Worm (Caenorhabditis elegans): Measurements from ENCODE around the gene cyp-14A2.

The cyp-14A2 gene

ce11 chrX:13306869-13307446 lies 37.5 kb upstream of the cyp-14A2 start (continued):
- no peak for TF ChIP-seq zag-1 (tag; optimal IDR thresholded peaks at IDR 0.05)

ce11 chrX:13305779-13306178 lies 36.3 kb upstream of the cyp-14A2 start, which contains the start of gene srd-43:
srd-43 (minus strand) TSS chrX:13305844.
- TF ChIP-seq ceh-16 (tag; optimal IDR thresholded peaks at IDR 0.05) (no peak), R02D3.7 (tag; optimal IDR thresholded peaks at IDR 0.05) (no peak), pha-4 (tag; optimal IDR thresholded peaks at IDR 0.05) (no peak), unc-62 (GFP tag; optimal IDR thresholded peaks at IDR 0.05) (no peak), ceh-28 (tag; optimal IDR thresholded peaks at IDR 0.05) (no peak), sea-2 (GFP tag; optimal IDR thresholded peaks at IDR 0.05) (no peak), elt-3 (tag; optimal IDR thresholded peaks at IDR 0.05) (no peak), unc-39 (tag; optimal IDR thresholded peaks at IDR 0.05) (no peak), lin-39 (tag; optimal IDR thresholded peaks at IDR 0.05) (no peak)

- TF ChIP-seq pqm-1 (tag; optimal IDR thresholded peaks at IDR 0.05) (no peak), ceh-9 (tag; optimal IDR thresholded peaks at IDR 0.05) (no peak), ztf-11 (tag; optimal IDR thresholded peaks at IDR 0.05) (no peak), egl-27 (tag; optimal IDR thresholded peaks at IDR 0.05) (no peak), unc-62 (GFP tag; optimal IDR thresholded peaks at IDR 0.05) (no peak), hmg-11 (tag; optimal IDR thresholded peaks at IDR 0.05) (no peak), nfya-1 (tag; optimal IDR thresholded peaks at IDR 0.05; ENCODE audit: insufficient read depth) (no peak), aly-2 (tag; optimal IDR thresholded peaks at IDR 0.05) (no peak), mml-1 (tag; optimal IDR thresholded peaks at IDR 0.05) (no peak), daf-12 (tag; optimal IDR thresholded peaks at IDR 0.05) (no peak), fkh-2 (tag; optimal IDR thresholded peaks at IDR 0.05) (no peak), zag-1 (tag; optimal IDR thresholded peaks at IDR 0.05) (no peak), lin-15B (tag; optimal IDR thresholded peaks at IDR 0.05) (no peak), nhr-11 (tag; optimal IDR thresholded peaks at IDR 0.05) (no peak), elt-2 (tag; optimal IDR thresholded peaks at IDR 0.05) (no peak), nhr-67 (tag; optimal IDR thresholded peaks at IDR 0.05) (no peak), jun-1 (tag; optimal IDR thresholded peaks at IDR 0.05) (no peak), ZK546.5 (tag; optimal IDR thresholded peaks at IDR 0.05) (no peak), elt-1 (tag; optimal IDR thresholded peaks at IDR 0.05) (no peak)
These were observed 33.9 kb upstream of the cyp-14A2 start, which contains the start of gene srd-42 for ce11 chrX:13303357-13303756. srd-42 (minus strand) TSS chrX:13303457.

ce11 chrX:13300503-13300902 lies 31.0 kb upstream of the cyp-14A2 start, which contains the start of gene srd-39:
srd-39 (minus strand) TSS chrX:13300603.
- no peak for TF ChIP-seq mml-1 (tag; optimal IDR thresholded peaks at IDR 0.05)
- TF ChIP-seq unc-39 (tag; optimal IDR thresholded peaks at IDR 0.05), result no peak
- no peak for TF ChIP-seq daf-12 (tag; optimal IDR thresholded peaks at IDR 0.05)
- no peak for TF ChIP-seq nhr-67 (tag; optimal IDR thresholded peaks at IDR 0.05)
- TF ChIP-seq ZK546.5 (tag; optimal IDR thresholded peaks at IDR 0.05), result no peak
- TF ChIP-seq nhr-237 (tag; optimal IDR thresholded peaks at IDR 0.05), result no peak
- no peak for TF ChIP-seq lin-15B (tag; optimal IDR thresholded peaks at IDR 0.05)
- no peak for TF ChIP-seq ztf-4 (tag; optimal IDR thresholded peaks at IDR 0.05)
- TF ChIP-seq ztf-11 (tag; optimal IDR thresholded peaks at IDR 0.05), result no peak
- TF ChIP-seq lsy-12 (tag; optimal IDR thresholded peaks at IDR 0.05), result no peak
- no peak for TF ChIP-seq pqm-1 (tag; optimal IDR thresholded peaks at IDR 0.05)
- no peak for TF ChIP-seq ama-1 (optimal IDR thresholded peaks at IDR 0.05)
- no peak for TF ChIP-seq lin-39 (tag; optimal IDR thresholded peaks at IDR 0.05)
- TF ChIP-seq nhr-25 (tag; optimal IDR thresholded peaks at IDR 0.05), result no peak
- TF ChIP-seq ceh-28 (tag; optimal IDR thresholded peaks at IDR 0.05), result no peak
- TF ChIP-seq nhr-76 (tag; optimal IDR thresholded peaks at IDR 0.05), result no peak
- no peak for TF ChIP-seq egl-27 (tag; optimal IDR thresholded peaks at IDR 0.05)
- no peak for TF ChIP-seq sea-2 (GFP tag; optimal IDR thresholded peaks at IDR 0.05)

- TF ChIP-seq daf-12 (tag; optimal IDR thresholded peaks at IDR 0.05) (no peak), egl-5 (tag; optimal IDR thresholded peaks at IDR 0.05) (no peak), nhr-43 (tag; optimal IDR thresholded peaks at IDR 0.05; ENCODE audit: poor library complexity, severe bottlenecking) (no peak), elt-3 (tag; optimal IDR thresholded peaks at IDR 0.05) (no peak), R02D3.7 (tag; optimal IDR thresholded peaks at IDR 0.05) (no peak), pha-4 (tag; optimal IDR thresholded peaks at IDR 0.05) (no peak), sea-2 (GFP tag; optimal IDR thresholded peaks at IDR 0.05) (no peak), nhr-12 (tag; optimal IDR thresholded peaks at IDR 0.05) (no peak), nhr-77 (tag; optimal IDR thresholded peaks at IDR 0.05) (no peak), fos-1 (tag; optimal IDR thresholded peaks at IDR 0.05) (no peak), ztf-4 (tag; optimal IDR thresholded peaks at IDR 0.05) (no peak), elt-1 (tag; optimal IDR thresholded peaks at IDR 0.05) (no peak), ceh-82 (tag; optimal IDR thresholded peaks at IDR 0.05) (no peak), nhr-25 (tag; optimal IDR thresholded peaks at IDR 0.05) (no peak), jun-1 (tag; optimal IDR thresholded peaks at IDR 0.05) (no peak), skn-1 (tag; optimal IDR thresholded peaks at IDR 0.05) (no peak), ztf-11 (tag; optimal IDR thresholded peaks at IDR 0.05) (no peak), mml-1 (tag; optimal IDR thresholded peaks at IDR 0.05) (no peak)
These were observed 25.2 kb upstream of the cyp-14A2 start, which contains the start of gene srd-36 for ce11 chrX:13294669-13295068. srd-36 (minus strand) TSS chrX:13294769.

Data from whole organism, L3 larva.